Worm (Caenorhabditis elegans) whole organism, L3 larva: ENCODE measurements around the gene D2024.1.
A peak's percentile ranks its signal among the peaks of the same experiment; 100 is the strongest.

ENCODE experiments used
- R02D3.7 ChIP-seq: fragments of 150-350 bp; optimal IDR thresholded peaks from 2 replicates; lab custom pipeline; 2014; ENCODE audit warnings: missing biosample characterization, missing genetic modification characterization
- ZK546.5 ChIP-seq: sonication (generic microtip); optimal IDR thresholded peaks from 2 replicates; lab custom pipeline; 2017; ENCODE audit warnings: missing biosample characterization, missing genetic modification characterization
- aly-2 ChIP-seq: fragments of 150-350 bp; optimal IDR thresholded peaks from 2 replicates; lab custom pipeline; 2014; ENCODE audit warnings: missing biosample characterization, missing genetic modification characterization
- ceh-16 ChIP-seq: sonication (generic microtip); optimal IDR thresholded peaks from 2 replicates; lab custom pipeline; 2017; ENCODE audit warnings: missing biosample characterization, missing genetic modification characterization
- ceh-28 ChIP-seq: fragments of 150-350 bp; optimal IDR thresholded peaks from 2 replicates; lab custom pipeline; 2014; ENCODE audit warnings: missing biosample characterization, missing genetic modification reagents, missing genetic modification characterization
- ceh-9 ChIP-seq: sonication (generic microtip); optimal IDR thresholded peaks from 2 replicates; lab custom pipeline; 2018; ENCODE audit warnings: missing biosample characterization, missing genetic modification characterization
- daf-12 ChIP-seq: fragments of 150-350 bp; optimal IDR thresholded peaks from 2 replicates; lab custom pipeline; 2014; ENCODE audit warnings: missing biosample characterization, missing genetic modification reagents, missing genetic modification characterization
- egl-27 ChIP-seq: sonication (generic microtip); optimal IDR thresholded peaks from 4 replicates; lab custom pipeline; 2017; ENCODE audit warnings: missing biosample characterization, missing genetic modification reagents, missing genetic modification characterization
- egl-5 ChIP-seq: fragments of 150-350 bp; optimal IDR thresholded peaks from 2 replicates; lab custom pipeline; 2017; ENCODE audit warnings: missing biosample characterization, missing genetic modification reagents, missing genetic modification characterization, inconsistent platforms
- elt-1 ChIP-seq: fragments of 150-350 bp; optimal IDR thresholded peaks from 2 replicates; lab custom pipeline; 2014; ENCODE audit warnings: missing biosample characterization, missing genetic modification characterization
- elt-2 ChIP-seq: sonication (generic microtip); optimal IDR thresholded peaks from 2 replicates; lab custom pipeline; 2016; ENCODE audit warnings: missing genetic modification reagents, mild to moderate bottlenecking, missing genetic modification characterization, missing compliant biosample characterization
- elt-3 ChIP-seq, 3 experiments: fragments of 150-350 bp in 1 of 3; sonication (generic microtip) in 2 of 3; optimal IDR thresholded peaks; 2 replicates in 2 of 3; 4 replicates in 1 of 3; lab custom pipeline; 2014 to 2017; ENCODE audit warnings: missing biosample characterization in 3 of 3, missing genetic modification characterization in 3 of 3
- fkh-10 ChIP-seq: sonication (generic microtip); optimal IDR thresholded peaks from 2 replicates; lab custom pipeline; 2017; ENCODE audit warnings: missing biosample characterization, missing genetic modification reagents, missing genetic modification characterization
- fkh-2 ChIP-seq: fragments of 150-350 bp; optimal IDR thresholded peaks from 2 replicates; lab custom pipeline; 2014; ENCODE audit warnings: missing biosample characterization, missing genetic modification reagents, missing genetic modification characterization
- fos-1 ChIP-seq: fragments of 150-350 bp; optimal IDR thresholded peaks from 2 replicates; lab custom pipeline; 2014; ENCODE audit warnings: missing biosample characterization, missing genetic modification characterization
- jun-1 ChIP-seq: fragments of 150-350 bp; optimal IDR thresholded peaks from 2 replicates; lab custom pipeline; 2014; ENCODE audit warnings: missing biosample characterization, missing genetic modification reagents, missing genetic modification characterization
- mdl-1 ChIP-seq: fragments of 150-350 bp; optimal IDR thresholded peaks from 2 replicates; lab custom pipeline; 2014; ENCODE audit warnings: missing biosample characterization, missing genetic modification characterization
- mml-1 ChIP-seq: fragments of 150-350 bp; sonication (generic microtip); optimal IDR thresholded peaks from 3 replicates; lab custom pipeline; 2014; ENCODE audit warnings: missing biosample characterization, missing genetic modification characterization
- nfya-1 ChIP-seq: sonication (generic microtip); optimal IDR thresholded peaks from 2 replicates; lab custom pipeline; 2017; ENCODE audit warnings: missing genetic modification characterization, mild to moderate bottlenecking, missing compliant biosample characterization, antibody characterized with exemption, moderate library complexity; ENCODE audit not compliant: insufficient read depth
- nhr-11 ChIP-seq: fragments of 150-350 bp; optimal IDR thresholded peaks from 2 replicates; lab custom pipeline; 2014; ENCODE audit warnings: missing biosample characterization, missing genetic modification characterization
- nhr-23 ChIP-seq: fragments of 150-350 bp; optimal IDR thresholded peaks from 2 replicates; lab custom pipeline; 2014; ENCODE audit warnings: missing biosample characterization, missing genetic modification reagents, missing genetic modification characterization
- nhr-237 ChIP-seq: fragments of 150-350 bp; optimal IDR thresholded peaks from 2 replicates; lab custom pipeline; 2014; ENCODE audit warnings: missing biosample characterization, missing genetic modification characterization
- nhr-25 ChIP-seq: sonication (generic microtip); optimal IDR thresholded peaks from 2 replicates; lab custom pipeline; 2017; ENCODE audit warnings: missing biosample characterization, missing genetic modification characterization
- nhr-28 ChIP-seq: fragments of 150-350 bp; optimal IDR thresholded peaks from 2 replicates; lab custom pipeline; 2014; ENCODE audit warnings: missing biosample characterization, missing genetic modification characterization
- nhr-43 ChIP-seq: sonication (generic microtip); optimal IDR thresholded peaks from 2 replicates; lab custom pipeline; 2016; ENCODE audit warnings: mild to moderate bottlenecking, missing genetic modification characterization, missing compliant biosample characterization; ENCODE audit not compliant: poor library complexity, severe bottlenecking
- nhr-77 ChIP-seq: fragments of 150-350 bp; optimal IDR thresholded peaks from 2 replicates; lab custom pipeline; 2014; ENCODE audit warnings: missing biosample characterization, missing genetic modification characterization
- pqm-1 ChIP-seq: fragments of 150-350 bp; optimal IDR thresholded peaks from 2 replicates; lab custom pipeline; 2017; ENCODE audit warnings: missing biosample characterization, missing genetic modification characterization, inconsistent platforms
- sea-2 ChIP-seq: fragments of 150-350 bp; sonication (generic microtip); optimal IDR thresholded peaks from 4 replicates; lab custom pipeline; 2014; ENCODE audit warnings: missing biosample characterization, missing genetic modification reagents, missing genetic modification characterization
- skn-1 ChIP-seq: fragments of 150-350 bp; optimal IDR thresholded peaks from 2 replicates; lab custom pipeline; 2014; ENCODE audit warnings: missing biosample characterization, missing genetic modification characterization
- snpc-4 ChIP-seq: fragments of 150-350 bp; optimal IDR thresholded peaks from 2 replicates; lab custom pipeline; 2014; ENCODE audit warnings: missing biosample characterization, missing genetic modification characterization
- tbx-2 ChIP-seq: sonication (generic microtip); optimal IDR thresholded peaks from 2 replicates; lab custom pipeline; 2016; ENCODE audit warnings: mild to moderate bottlenecking, missing genetic modification characterization, missing compliant biosample characterization
- unc-62 ChIP-seq: fragments of 150-350 bp; sonication (generic microtip); optimal IDR thresholded peaks from 4 replicates; lab custom pipeline; 2014; ENCODE audit warnings: missing biosample characterization, missing genetic modification reagents, missing genetic modification characterization
- zag-1 ChIP-seq: fragments of 150-350 bp; optimal IDR thresholded peaks from 2 replicates; lab custom pipeline; 2014; ENCODE audit warnings: missing biosample characterization, missing genetic modification characterization
- ztf-11 ChIP-seq: fragments of 150-350 bp; optimal IDR thresholded peaks from 2 replicates; lab custom pipeline; 2014; ENCODE audit warnings: missing biosample characterization, missing genetic modification characterization
- ztf-4 ChIP-seq: fragments of 150-350 bp; optimal IDR thresholded peaks from 2 replicates; lab custom pipeline; 2014; ENCODE audit warnings: missing biosample characterization, missing genetic modification characterization

D2024.1 gene

DNA sequence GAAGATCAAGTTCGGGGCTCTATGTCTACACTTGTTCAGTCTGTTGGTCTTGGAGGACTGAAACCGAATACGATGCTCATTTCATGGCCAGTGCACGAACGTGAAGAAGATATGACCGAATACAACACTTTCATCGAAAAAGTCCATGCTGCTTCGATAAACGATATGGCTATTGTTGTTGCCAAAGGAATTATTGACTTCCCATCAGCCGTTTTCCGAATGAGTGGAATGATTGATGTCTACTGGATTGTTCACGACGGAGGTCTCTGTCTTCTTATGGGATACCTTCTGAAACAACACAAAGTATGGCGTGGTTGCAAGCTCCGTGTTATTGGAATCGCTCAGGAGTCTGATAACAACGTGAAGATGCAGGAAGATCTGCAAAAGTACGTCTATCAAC, 31.1 kb upstream of the D2024.1 start:
- no peak for TF ChIP-seq tbx-2 (tag; lab: Kevin White, UChicago)
- no peak for TF ChIP-seq ceh-28
- TF ChIP-seq nhr-28 (tag; lab: Kevin White, UChicago): no peak
- no peak for TF ChIP-seq fkh-2 (tag; lab: Kevin White, UChicago)
- TF ChIP-seq fkh-10 (GFP tag; lab: Kevin White, UChicago): no peak
- TF ChIP-seq nhr-25 (tag; lab: Kevin White, UChicago): no peak
- TF ChIP-seq zag-1 (tag; lab: Kevin White, UChicago): no peak
- TF ChIP-seq mml-1 (tag; lab: Kevin White, UChicago): no peak
- no peak for TF ChIP-seq ZK546.5 (tag; lab: Kevin White, UChicago)
- TF ChIP-seq ztf-11 (tag; lab: Kevin White, UChicago): no peak
- TF ChIP-seq nhr-237 (tag; lab: Kevin White, UChicago): no peak
- no peak for TF ChIP-seq mdl-1 (tag; lab: Kevin White, UChicago)
- no peak for TF ChIP-seq nfya-1 (tag; lab: Kevin White, UChicago)

DNA sequence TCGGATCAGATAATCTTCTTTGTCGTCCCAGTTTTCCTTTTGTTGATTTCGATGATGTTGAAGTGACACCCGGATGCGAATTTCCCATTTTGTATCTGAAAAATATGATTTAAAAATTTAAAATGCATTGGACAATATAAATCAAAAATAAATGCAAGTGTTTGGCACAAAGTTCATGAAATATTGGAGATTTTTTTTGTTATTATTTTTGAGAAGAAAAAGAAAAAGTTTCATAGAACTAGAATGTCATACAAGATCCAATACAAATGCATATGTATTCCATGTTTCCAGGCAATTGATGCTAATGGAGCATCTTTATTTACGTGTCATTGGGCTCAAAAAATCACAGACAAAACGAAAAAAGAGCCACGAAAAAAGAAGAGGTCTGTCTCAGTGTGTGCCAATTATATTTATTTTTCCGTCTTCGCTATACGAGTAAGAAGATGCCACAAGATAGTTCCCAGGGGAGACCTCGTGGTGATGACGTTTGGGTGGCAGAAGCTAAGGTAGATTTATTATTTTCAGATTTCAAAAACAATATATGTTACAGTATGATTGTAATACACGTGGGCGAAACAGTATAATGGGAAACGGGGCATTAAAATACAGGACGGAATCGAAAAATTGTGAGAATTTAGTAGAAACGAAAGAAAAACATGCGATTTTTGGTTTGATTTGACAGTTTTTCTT, 27.8 kb upstream of the D2024.1 start, which contains the start of the genes glb-23 and R13A1.1:
Gene glb-23 (minus strand): TSS at position 101 of the 690 bp plus-strand sequence.
Gene R13A1.1 (plus strand): TSS at position 640 of the 690 bp plus-strand sequence.
- TF ChIP-seq sea-2 (GFP tag; lab: Kevin White, UChicago) (no peak), R02D3.7 (tag; lab: Kevin White, UChicago) (no peak), ceh-28 (no peak), unc-62 (GFP tag; lab: Kevin White, UChicago) (no peak), elt-2 (tag; lab: Kevin White, UChicago) (no peak), skn-1 (no peak), snpc-4 (tag; lab: Kevin White, UChicago) (no peak), nhr-77 (no peak), nhr-23 (tag; lab: Kevin White, UChicago) (no peak), fos-1 (tag; lab: Kevin White, UChicago) (no peak), fkh-2 (tag; lab: Kevin White, UChicago) (no peak)

ce11 chrIV:7222088-7222487, 25.3 kb upstream of the D2024.1 start:
- TF ChIP-seq mdl-1 (tag; lab: Kevin White, UChicago) (no peak), fkh-10 (GFP tag; lab: Kevin White, UChicago) (peak; percentile 18), daf-12 (no peak)
- TF ChIP-seq, all 47 proteins: peak for 1

DNA sequence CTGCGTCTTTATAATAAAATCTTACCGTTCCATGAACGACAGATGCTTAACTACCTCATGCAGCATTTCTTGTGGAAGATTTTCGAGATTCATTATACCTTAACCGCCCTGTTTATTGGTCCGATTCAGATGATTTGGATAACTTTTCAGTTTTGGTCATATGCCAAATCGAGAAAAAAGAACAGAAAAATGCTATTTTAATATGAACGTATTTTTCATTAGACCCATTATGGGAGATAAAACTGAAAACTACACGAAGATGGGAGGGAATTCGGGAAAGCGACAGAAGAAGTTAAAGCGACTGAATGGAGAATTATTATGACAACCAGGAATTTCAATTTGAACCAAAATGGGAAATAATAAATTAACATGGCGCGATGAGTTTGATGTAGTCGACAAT, 20.3 kb upstream of the D2024.1 start, which contains the start of gene R13A1.10:
Gene R13A1.10 (minus strand): TSS at position 101 of the 400 bp plus-strand sequence.
- no peak for TF ChIP-seq elt-3 (tag; optimal IDR thresholded peaks at IDR 0.05; lab: Kevin White, UChicago)
- no peak for TF ChIP-seq nhr-11 (tag; lab: Kevin White, UChicago)
- no peak for TF ChIP-seq snpc-4 (tag; lab: Kevin White, UChicago)
- TF ChIP-seq, all 47 proteins: peak for 0

DNA sequence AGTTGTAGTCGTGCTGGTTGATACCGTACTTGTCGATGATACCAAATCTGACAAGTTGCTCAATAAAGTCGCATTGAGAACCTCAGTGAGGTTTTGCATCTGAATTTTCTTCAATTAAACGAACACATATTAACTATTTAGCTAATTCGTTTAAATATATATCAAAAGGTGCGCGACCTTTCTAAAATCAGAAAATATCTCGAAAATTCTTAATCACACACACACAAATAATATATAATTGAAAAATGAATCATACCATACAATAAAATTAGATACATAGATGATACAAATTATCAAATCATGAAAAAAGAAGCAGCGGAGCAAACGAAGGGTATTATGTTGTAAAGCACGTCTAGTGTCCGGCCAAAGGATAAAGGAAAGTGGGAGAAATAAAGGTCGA, 19.1 kb upstream of the D2024.1 start, which contains the start of gene D2024.5:
Gene D2024.5 (minus strand): TSS at position 101 of the 400 bp plus-strand sequence.
- TF ChIP-seq mml-1 (tag; lab: Kevin White, UChicago): no peak
- no peak for TF ChIP-seq fkh-10 (GFP tag; lab: Kevin White, UChicago)
- no peak for TF ChIP-seq nhr-28 (tag; lab: Kevin White, UChicago)
- no peak for TF ChIP-seq egl-5 (tag; lab: Kevin White, UChicago)

- TF ChIP-seq ztf-11 (tag; lab: Kevin White, UChicago) (no peak), pqm-1 (tag; lab: Kevin White, UChicago) (peak; percentile 53), fkh-2 (tag; lab: Kevin White, UChicago) (no peak), nhr-23 (tag; lab: Kevin White, UChicago) (peak; percentile 82), egl-5 (tag; lab: Kevin White, UChicago) (peak; percentile 52), zag-1 (tag; lab: Kevin White, UChicago) (no peak), aly-2 (tag; lab: Kevin White, UChicago) (no peak), ceh-16 (tag; lab: Kevin White, UChicago) (no peak), nhr-77 (no peak), mdl-1 (tag; lab: Kevin White, UChicago) (no peak), ceh-9 (tag; lab: Kevin White, UChicago) (no peak), jun-1 (tag; lab: Kevin White, UChicago) (peak; percentile 28), elt-3 (tag; optimal IDR thresholded peaks at IDR 0.05; lab: Kevin White, UChicago) (no peak), R02D3.7 (tag; lab: Kevin White, UChicago) (no peak), ztf-4 (tag; lab: Kevin White, UChicago) (no peak), fos-1 (tag; lab: Kevin White, UChicago) (peak; percentile 50), sea-2 (GFP tag; lab: Kevin White, UChicago) (no peak), unc-62 (GFP tag; lab: Kevin White, UChicago) (no peak), egl-27 (tag; lab: Kevin White, UChicago) (no peak), nhr-43 (tag; lab: Kevin White, UChicago) (no peak), nhr-25 (tag; lab: Kevin White, UChicago) (peak; percentile 44), ceh-28 (peak; percentile 73), skn-1 (no peak), elt-1 (tag; lab: Kevin White, UChicago) (no peak), tbx-2 (tag; lab: Kevin White, UChicago) (no peak), fkh-10 (GFP tag; lab: Kevin White, UChicago) (no peak), ZK546.5 (tag; lab: Kevin White, UChicago) (no peak), nfya-1 (tag; lab: Kevin White, UChicago) (peak; percentile 68), elt-2 (tag; lab: Kevin White, UChicago) (peak; percentile 33), snpc-4 (tag; lab: Kevin White, UChicago) (peak; percentile 80), daf-12 (no peak)
Measured at ce11 chrIV:7230198-7230597, 17.1 kb upstream of the D2024.1 start, which contains the start of gene cap-1. Gene cap-1 (minus strand): TSS chrIV:7230223.
